Worm (Caenorhabditis elegans) whole organism, late embryonic: ENCODE data around the gene fil-2.

Source experiments
- ama-1 ChIP-seq: fragments of 150-350 bp; optimal IDR thresholded peaks from 2 replicates; lab custom pipeline; 2014
- ceh-31 ChIP-seq: sonication (generic microtip); optimal IDR thresholded peaks from 2 replicates; lab custom pipeline; 2016; ENCODE audit warnings: missing genetic modification characterization, missing compliant biosample characterization
- dmd-4 ChIP-seq: sonication (generic microtip); optimal IDR thresholded peaks from 2 replicates; lab custom pipeline; 2016; ENCODE audit warnings: borderline replicate concordance, missing genetic modification characterization, missing compliant biosample characterization
- sox-4 ChIP-seq: sonication (generic microtip); optimal IDR thresholded peaks from 2 replicates; lab custom pipeline; 2017; ENCODE audit warnings: mild to moderate bottlenecking, missing genetic modification characterization, inconsistent platforms, missing compliant biosample characterization
- tbx-2 ChIP-seq: sonication (generic microtip); optimal IDR thresholded peaks from 2 replicates; lab custom pipeline; 2016; ENCODE audit warnings: missing genetic modification characterization, missing compliant biosample characterization
- tbx-7 ChIP-seq: sonication (generic microtip); optimal IDR thresholded peaks from 2 replicates; lab custom pipeline; 2016; ENCODE audit warnings: missing genotype, missing genetic modification characterization, missing compliant biosample characterization
- unc-86 ChIP-seq: sonication (generic microtip); optimal IDR thresholded peaks from 2 replicates; lab custom pipeline; 2016; ENCODE audit warnings: missing genetic modification characterization, missing compliant biosample characterization

DNA sequence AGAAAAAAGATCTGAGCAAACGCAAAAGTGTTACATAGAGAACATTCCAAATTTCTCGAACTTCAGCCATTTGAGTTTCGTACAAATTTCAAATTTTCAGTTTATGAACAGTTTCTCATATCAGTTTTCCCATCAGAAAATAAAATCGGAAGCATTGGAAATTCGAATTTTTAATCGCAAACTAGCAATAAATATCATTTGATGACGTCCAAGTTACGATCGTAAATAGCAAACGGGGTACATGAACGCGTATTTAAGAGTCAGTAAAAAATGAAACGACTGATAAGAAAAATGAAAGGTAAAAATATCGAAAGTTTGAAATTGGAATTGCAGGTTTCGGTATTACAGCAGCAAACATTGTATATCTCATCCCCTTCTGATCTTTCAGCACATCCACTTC, 12.5 kb downstream of the fil-2 start:
- TF ChIP-seq ama-1 (no peak), tbx-2 (tag; lab: Kevin White, UChicago) (no peak), unc-86 (tag; lab: Kevin White, UChicago) (no peak), dmd-4 (no peak), ceh-31 (tag; lab: Kevin White, UChicago) (no peak), sox-4 (tag; lab: Kevin White, UChicago) (no peak), tbx-7 (no peak)
